Fruit fly (Drosophila melanogaster): ENCODE data around the gene Eip75B.
A peak's percentile ranks its signal among the peaks of the same experiment; 100 is the strongest.

Gene Eip75B

dm6 chr3L:18005055-18005874 is 59.2 kb downstream of the Eip75B start:
- TF ChIP-seq pad (GFP tag; optimal IDR thresholded peaks at IDR 0.05) (peak; percentile 38), CG12768 (GFP tag; optimal IDR thresholded peaks at IDR 0.05) (no peak), Hr96 (GFP tag; optimal IDR thresholded peaks at IDR 0.05) (no peak), CG33017 (tag; optimal IDR thresholded peaks at IDR 0.05) (peak; percentile 25), CG5204 (GFP tag; optimal IDR thresholded peaks at IDR 0.05) (peak; percentile 30), CG11617 (GFP tag; optimal IDR thresholded peaks at IDR 0.05) (peak; percentile 56), CG14711 (tag; optimal IDR thresholded peaks at IDR 0.05) (peak; percentile 24)

dm6 chr3L:18004544-18005054 is 59.9 kb downstream of the Eip75B start:
- no peak for TF ChIP-seq CG33017 (tag; optimal IDR thresholded peaks at IDR 0.05)
- TF ChIP-seq CG7101 (tag; optimal IDR thresholded peaks at IDR 0.05): no peak

dm6 chr3L:18003872-18004149 is 60.7 kb downstream of the Eip75B start:
- no peak for TF ChIP-seq cic (GFP tag; optimal IDR thresholded peaks at IDR 0.05)
- no peak for TF ChIP-seq CG1620 (GFP tag; optimal IDR thresholded peaks at IDR 0.05)
- no peak for TF ChIP-seq Clk (GFP tag; optimal IDR thresholded peaks at IDR 0.05)
- no peak for TF ChIP-seq Hr96 (GFP tag; optimal IDR thresholded peaks at IDR 0.05)
- TF ChIP-seq ovo (GFP tag; optimal IDR thresholded peaks at IDR 0.05): no peak
- TF ChIP-seq bab1 (GFP tag; optimal IDR thresholded peaks at IDR 0.05): no peak
- TF ChIP-seq Crg-1 (GFP tag; optimal IDR thresholded peaks at IDR 0.05): no peak
- TF ChIP-seq tj (GFP tag; optimal IDR thresholded peaks at IDR 0.05): no peak
- TF ChIP-seq cnc (optimal IDR thresholded peaks at IDR 0.05): no peak
- no peak for TF ChIP-seq CG12768 (GFP tag; optimal IDR thresholded peaks at IDR 0.05)
- TF ChIP-seq CG11617 (GFP tag; optimal IDR thresholded peaks at IDR 0.05): no peak
- no peak for TF ChIP-seq CG14711 (tag; optimal IDR thresholded peaks at IDR 0.05)
- TF ChIP-seq kay (GFP tag; ENCODE audit: borderline replicate concordance): no peak
- no peak for TF ChIP-seq CG7045 (GFP tag; optimal IDR thresholded peaks at IDR 0.05)
- no peak for TF ChIP-seq Mnt (GFP tag; optimal IDR thresholded peaks at IDR 0.05)
- TF ChIP-seq CG7101 (tag; optimal IDR thresholded peaks at IDR 0.05): no peak
- no peak for TF ChIP-seq pad (GFP tag; optimal IDR thresholded peaks at IDR 0.05)
- no peak for TF ChIP-seq CG33017 (tag; optimal IDR thresholded peaks at IDR 0.05)
- TF ChIP-seq toe (GFP tag; optimal IDR thresholded peaks at IDR 0.05): no peak

dm6 chr3L:18003054-18003871 is 61.2 kb downstream of the Eip75B start:
- no peak for TF ChIP-seq cnc (optimal IDR thresholded peaks at IDR 0.05)
- peak; percentile 91 for TF ChIP-seq CG33017 (tag; optimal IDR thresholded peaks at IDR 0.05)
- no peak for TF ChIP-seq bab1 (GFP tag; optimal IDR thresholded peaks at IDR 0.05)
- peak; percentile 80 for TF ChIP-seq CG11617 (GFP tag; optimal IDR thresholded peaks at IDR 0.05)
- TF ChIP-seq cic (GFP tag; optimal IDR thresholded peaks at IDR 0.05): peak; percentile 66
- TF ChIP-seq toe (GFP tag; optimal IDR thresholded peaks at IDR 0.05): no peak
- TF ChIP-seq ovo (GFP tag; optimal IDR thresholded peaks at IDR 0.05): no peak
- no peak for TF ChIP-seq CG5204 (GFP tag; optimal IDR thresholded peaks at IDR 0.05)
- peak; percentile 91 for TF ChIP-seq CG7101 (tag; optimal IDR thresholded peaks at IDR 0.05)
- no peak for TF ChIP-seq Hr96 (GFP tag; optimal IDR thresholded peaks at IDR 0.05)
- TF ChIP-seq Crg-1 (GFP tag; optimal IDR thresholded peaks at IDR 0.05): no peak
- TF ChIP-seq CG7045 (GFP tag; optimal IDR thresholded peaks at IDR 0.05): peak; percentile 48
- peak; percentile 82 for TF ChIP-seq Mnt (GFP tag; optimal IDR thresholded peaks at IDR 0.05)
- TF ChIP-seq Clk (GFP tag; optimal IDR thresholded peaks at IDR 0.05): no peak
- peak; percentile 34 for TF ChIP-seq tj (GFP tag; optimal IDR thresholded peaks at IDR 0.05)
- peak; percentile 50 for TF ChIP-seq pad (GFP tag; optimal IDR thresholded peaks at IDR 0.05)
- TF ChIP-seq kay (GFP tag; ENCODE audit: borderline replicate concordance): peak; percentile 94
- TF ChIP-seq CG14711 (tag; optimal IDR thresholded peaks at IDR 0.05): peak; percentile 77
- TF ChIP-seq CG12768 (GFP tag; optimal IDR thresholded peaks at IDR 0.05): peak; percentile 63
- TF ChIP-seq CG1620 (GFP tag; optimal IDR thresholded peaks at IDR 0.05): no peak

dm6 chr3L:18002150-18002549 is 62.3 kb downstream of the Eip75B start:
- no peak for TF ChIP-seq kay (GFP tag; ENCODE audit: borderline replicate concordance)
- TF ChIP-seq ovo (GFP tag; optimal IDR thresholded peaks at IDR 0.05): no peak
- no peak for TF ChIP-seq bab1 (GFP tag; optimal IDR thresholded peaks at IDR 0.05)
- no peak for TF ChIP-seq Hr96 (GFP tag; optimal IDR thresholded peaks at IDR 0.05)
- TF ChIP-seq CG11617 (GFP tag; optimal IDR thresholded peaks at IDR 0.05): no peak
- no peak for TF ChIP-seq Mnt (GFP tag; optimal IDR thresholded peaks at IDR 0.05)
- TF ChIP-seq CG12768 (GFP tag; optimal IDR thresholded peaks at IDR 0.05): no peak
- no peak for TF ChIP-seq CG33017 (tag; optimal IDR thresholded peaks at IDR 0.05)
- TF ChIP-seq CG5204 (GFP tag; optimal IDR thresholded peaks at IDR 0.05): no peak
- TF ChIP-seq Clk (GFP tag; optimal IDR thresholded peaks at IDR 0.05): no peak
- no peak for TF ChIP-seq CG14711 (tag; optimal IDR thresholded peaks at IDR 0.05)
- TF ChIP-seq toe (GFP tag; optimal IDR thresholded peaks at IDR 0.05): no peak
- TF ChIP-seq pad (GFP tag; optimal IDR thresholded peaks at IDR 0.05): no peak
- TF ChIP-seq CG7045 (GFP tag; optimal IDR thresholded peaks at IDR 0.05): no peak
- TF ChIP-seq Crg-1 (GFP tag; optimal IDR thresholded peaks at IDR 0.05): no peak
- TF ChIP-seq CG7101 (tag; optimal IDR thresholded peaks at IDR 0.05): no peak
- TF ChIP-seq cnc (optimal IDR thresholded peaks at IDR 0.05): no peak
- TF ChIP-seq CG1620 (GFP tag; optimal IDR thresholded peaks at IDR 0.05): no peak

Measured in whole organism, adult.